Worm (Caenorhabditis elegans) whole organism, L4 larva: ENCODE measurements around the gene clec-219.
A peak's percentile ranks its signal among the peaks of the same experiment; 100 is the strongest.

ENCODE experiments used
- D1046.2 ChIP-seq: fragments of 200-800 bp; sonication (Bioruptor generic); IDR thresholded peaks from 2 replicates; pipeline ENCODE4 v1.3.6; 2022; ENCODE audit warnings: missing genetic modification characterization, missing compliant biosample characterization
- F10B5.3 ChIP-seq: sonication (generic microtip); optimal IDR thresholded peaks from 2 replicates; lab custom pipeline; 2016; ENCODE audit warnings: mild to moderate bottlenecking, missing genetic modification characterization, missing compliant biosample characterization
- F26F4.8 ChIP-seq: fragments of 200-800 bp; sonication (Bioruptor generic); conservative IDR thresholded peaks from 2 replicates; pipeline ENCODE4 v1.3.6; 2022; ENCODE audit warnings: missing genetic modification characterization, missing compliant biosample characterization
- F44E2.7 ChIP-seq: fragments of 200-800 bp; sonication (Bioruptor generic); IDR thresholded peaks from 2 replicates; pipeline ENCODE4 v2.1.2; 2022; ENCODE audit warnings: missing genetic modification characterization, missing compliant biosample characterization
- T26A8.4 ChIP-seq: fragments of 200-800 bp; sonication (Bioruptor generic); IDR thresholded peaks from 2 replicates; pipeline ENCODE4 v1.3.6; 2022; ENCODE audit warnings: missing genetic modification characterization, missing compliant biosample characterization
- Y105C5A.15 ChIP-seq: fragments of 200-800 bp; sonication (Bioruptor generic); IDR thresholded peaks from 2 replicates; pipeline ENCODE4 v1.3.6; 2022; ENCODE audit warnings: missing genetic modification characterization, missing compliant biosample characterization
- Y5F2A.4 ChIP-seq: fragments of 200-800 bp; sonication (Bioruptor generic); optimal IDR thresholded peaks from 2 replicates; lab custom pipeline; 2018; ENCODE audit warnings: mild to moderate bottlenecking, missing genetic modification characterization, missing compliant biosample characterization
- Y75B8A.6 ChIP-seq: fragments of 200-800 bp; sonication (Bioruptor generic); IDR thresholded peaks from 2 replicates; pipeline ENCODE4 v1.3.6; 2022; ENCODE audit warnings: missing genetic modification reagents, missing genetic modification characterization, missing compliant biosample characterization
- ZK337.2 ChIP-seq: fragments of 200-800 bp; sonication (Bioruptor generic); IDR thresholded peaks from 2 replicates; pipeline ENCODE4 v1.3.6; 2022; ENCODE audit warnings: missing genetic modification reagents, missing genetic modification characterization, missing compliant biosample characterization
- aly-2 ChIP-seq: sonication (generic microtip); optimal IDR thresholded peaks from 2 replicates; lab custom pipeline; 2018; ENCODE audit warnings: missing biosample characterization, missing genetic modification characterization
- ceh-20 ChIP-seq: fragments of 200-800 bp; sonication (Bioruptor generic); IDR thresholded peaks from 2 replicates; pipeline ENCODE4 v1.3.6; 2022; ENCODE audit warnings: missing genetic modification reagents, missing genetic modification characterization, missing compliant biosample characterization
- ceh-28 ChIP-seq: fragments of 150-350 bp; optimal IDR thresholded peaks from 2 replicates; lab custom pipeline; 2014; ENCODE audit warnings: missing biosample characterization, missing genetic modification reagents, missing genetic modification characterization
- ceh-62 ChIP-seq: sonication (generic microtip); optimal IDR thresholded peaks from 2 replicates; lab custom pipeline; 2017; ENCODE audit warnings: missing biosample characterization, missing genetic modification characterization
- ctbp-1 ChIP-seq: fragments of 200-800 bp; sonication (Bioruptor generic); IDR thresholded peaks from 2 replicates; pipeline ENCODE4 v1.3.6; 2022; ENCODE audit warnings: missing genetic modification reagents, missing genetic modification characterization, missing compliant biosample characterization
- daf-16 ChIP-seq, 3 experiments: sonication (generic microtip); optimal IDR thresholded peaks; 2 replicates each; lab custom pipeline; 2016 to 2017; ENCODE audit warnings: missing genetic modification characterization in 3 of 3, missing genetic modification reagents in 3 of 3, mild to moderate bottlenecking in 2 of 3, missing compliant biosample characterization in 2 of 3, missing biosample characterization in 1 of 3, moderate library complexity in 1 of 3
- daf-19 ChIP-seq: fragments of 200-800 bp; sonication (Bioruptor generic); conservative IDR thresholded peaks from 2 replicates; pipeline ENCODE4 v1.3.6; 2022; ENCODE audit warnings: missing genetic modification characterization, missing compliant biosample characterization
- daf-8 ChIP-seq: fragments of 200-800 bp; sonication (Bioruptor generic); IDR thresholded peaks from 2 replicates; pipeline ENCODE4 v1.3.6; 2022; ENCODE audit warnings: missing genetic modification characterization, missing compliant biosample characterization
- dmd-6 ChIP-seq: fragments of 200-800 bp; sonication (Bioruptor generic); IDR thresholded peaks from 2 replicates; pipeline ENCODE4 v1.3.6; 2022; ENCODE audit warnings: missing genetic modification reagents, missing genetic modification characterization, missing compliant biosample characterization
- egl-27 ChIP-seq: sonication (generic microtip); optimal IDR thresholded peaks from 3 replicates; lab custom pipeline; 2017; ENCODE audit warnings: missing biosample characterization, missing genetic modification reagents, missing genetic modification characterization
- egl-43 ChIP-seq: fragments of 200-800 bp; sonication (Bioruptor generic); IDR thresholded peaks from 2 replicates; pipeline ENCODE4 v1.3.6; 2022; ENCODE audit warnings: missing genetic modification reagents, missing genetic modification characterization, missing compliant biosample characterization
- fkh-10 ChIP-seq: fragments of 150-350 bp; optimal IDR thresholded peaks from 2 replicates; lab custom pipeline; 2014; ENCODE audit warnings: missing biosample characterization, missing genetic modification reagents, missing genetic modification characterization
- fos-1 ChIP-seq: fragments of 150-350 bp; optimal IDR thresholded peaks from 2 replicates; lab custom pipeline; 2014; ENCODE audit warnings: missing biosample characterization, missing genetic modification characterization
- gei-8 ChIP-seq: fragments of 200-800 bp; sonication (Bioruptor generic); optimal IDR thresholded peaks from 2 replicates; lab custom pipeline; 2018; ENCODE audit warnings: mild to moderate bottlenecking, missing genetic modification characterization, missing compliant biosample characterization
- hlh-11 ChIP-seq: fragments of 200-800 bp; sonication (Bioruptor generic); optimal IDR thresholded peaks from 2 replicates; lab custom pipeline; 2018; ENCODE audit warnings: mild to moderate bottlenecking, missing genetic modification characterization, missing compliant biosample characterization
- hlh-30 ChIP-seq: sonication (generic microtip); optimal IDR thresholded peaks from 2 replicates; lab custom pipeline; 2017; ENCODE audit warnings: antibody characterized with exemption, mild to moderate bottlenecking, missing genetic modification characterization, missing compliant biosample characterization; ENCODE audit not compliant: insufficient read depth
- hmg-1.1 ChIP-seq: fragments of 200-800 bp; sonication (Bioruptor generic); IDR thresholded peaks from 2 replicates; pipeline ENCODE4 v1.3.6; 2022; ENCODE audit warnings: missing genetic modification reagents, missing genetic modification characterization, missing compliant biosample characterization
- lim-7 ChIP-seq: fragments of 200-800 bp; sonication (Bioruptor generic); IDR thresholded peaks from 2 replicates; pipeline ENCODE4 v1.3.6; 2022; ENCODE audit warnings: missing genetic modification characterization, missing compliant biosample characterization
- lin-15B ChIP-seq: fragments of 150-350 bp; sonication (generic microtip); optimal IDR thresholded peaks from 3 replicates; lab custom pipeline; 2014; ENCODE audit warnings: missing biosample characterization, missing genetic modification characterization
- lin-39 ChIP-seq: fragments of 150-350 bp; optimal IDR thresholded peaks from 2 replicates; lab custom pipeline; 2014; ENCODE audit warnings: missing biosample characterization, missing genetic modification reagents, missing genetic modification characterization
- lir-3 ChIP-seq: sonication (generic microtip); optimal IDR thresholded peaks from 2 replicates; lab custom pipeline; 2016; ENCODE audit warnings: mild to moderate bottlenecking, missing genetic modification characterization, missing compliant biosample characterization
- lsy-2 ChIP-seq, 2 experiments: fragments of 150-350 bp in 1 of 2; sonication (generic microtip) in 1 of 2; optimal IDR thresholded peaks; 2 replicates each; lab custom pipeline; 2014 to 2017; ENCODE audit warnings: missing biosample characterization in 2 of 2, missing genetic modification characterization in 2 of 2
- madf-5 ChIP-seq, 2 experiments: fragments of 200-800 bp; sonication (Bioruptor generic); IDR thresholded peaks; 2 replicates each; pipeline ENCODE4 v1.3.6; 2022; ENCODE audit warnings: missing compliant biosample characterization in 2 of 2, missing genetic modification characterization in 2 of 2
- madf-9 ChIP-seq: fragments of 200-800 bp; sonication (Bioruptor generic); conservative IDR thresholded peaks from 2 replicates; pipeline ENCODE4 v1.3.6; 2022; ENCODE audit warnings: missing genetic modification reagents, missing genetic modification characterization, missing compliant biosample characterization
- mdt-29 ChIP-seq: fragments of 200-800 bp; sonication (Bioruptor generic); IDR thresholded peaks from 2 replicates; pipeline ENCODE4 v1.3.6; 2022; ENCODE audit warnings: missing genetic modification reagents, missing genetic modification characterization, missing compliant biosample characterization
- mep-1 ChIP-seq: fragments of 150-350 bp; sonication (generic microtip); optimal IDR thresholded peaks from 3 replicates; lab custom pipeline; 2014; ENCODE audit warnings: missing biosample characterization, missing genetic modification characterization
- mes-2 ChIP-seq: sonication (generic microtip); optimal IDR thresholded peaks from 2 replicates; lab custom pipeline; 2016; ENCODE audit warnings: missing genotype, mild to moderate bottlenecking, missing genetic modification characterization, missing compliant biosample characterization; ENCODE audit not compliant: poor library complexity, severe bottlenecking
- mxl-2 ChIP-seq: fragments of 200-800 bp; sonication (Bioruptor generic); conservative IDR thresholded peaks from 2 replicates; pipeline ENCODE4 v1.3.6; 2022; ENCODE audit warnings: missing genetic modification reagents, missing genetic modification characterization, missing compliant biosample characterization
- mxl-3 ChIP-seq: fragments of 200-800 bp; sonication (Bioruptor generic); optimal IDR thresholded peaks from 2 replicates; lab custom pipeline; 2018; ENCODE audit warnings: mild to moderate bottlenecking, missing genetic modification characterization, missing compliant biosample characterization
- nhr-111 ChIP-seq: fragments of 200-800 bp; sonication (Bioruptor generic); optimal IDR thresholded peaks from 2 replicates; lab custom pipeline; 2018; ENCODE audit warnings: mild to moderate bottlenecking, missing genetic modification characterization, missing compliant biosample characterization
- nhr-237 ChIP-seq: sonication (generic microtip); optimal IDR thresholded peaks from 2 replicates; lab custom pipeline; 2017; ENCODE audit warnings: missing biosample characterization, missing genetic modification characterization
- nhr-28 ChIP-seq: fragments of 150-350 bp; optimal IDR thresholded peaks from 2 replicates; lab custom pipeline; 2014; ENCODE audit warnings: missing biosample characterization, missing genetic modification characterization
- nhr-42 ChIP-seq: fragments of 200-800 bp; sonication (Bioruptor generic); IDR thresholded peaks from 2 replicates; pipeline ENCODE4 v1.3.6; 2022; ENCODE audit warnings: missing genetic modification characterization, missing compliant biosample characterization
- nhr-48 ChIP-seq: sonication (generic microtip); optimal IDR thresholded peaks from 2 replicates; lab custom pipeline; 2016; ENCODE audit warnings: mild to moderate bottlenecking, missing genetic modification characterization, missing compliant biosample characterization
- nhr-6 ChIP-seq: fragments of 150-350 bp; optimal IDR thresholded peaks from 2 replicates; lab custom pipeline; 2014; ENCODE audit warnings: missing biosample characterization, missing genetic modification characterization
- nhr-77 ChIP-seq: fragments of 150-350 bp; optimal IDR thresholded peaks from 2 replicates; lab custom pipeline; 2014; ENCODE audit warnings: missing biosample characterization, missing genetic modification characterization
- pha-4 ChIP-seq, 2 experiments: fragments of 150-350 bp in 1 of 2; fragments of 200-800 bp in 1 of 2; sonication (Bioruptor generic) in 1 of 2; IDR thresholded peaks in 1 of 2; optimal IDR thresholded peaks in 1 of 2; 2 replicates each; pipeline versions ENCODE4 v1.3.6 to Lab custom; 2014 to 2022; ENCODE audit warnings: missing genetic modification characterization in 2 of 2, missing genetic modification reagents in 2 of 2, missing biosample characterization in 1 of 2, missing compliant biosample characterization in 1 of 2
- set-16 ChIP-seq: fragments of 200-800 bp; sonication (Bioruptor generic); IDR thresholded peaks from 2 replicates; pipeline ENCODE4 v1.3.6; 2022; ENCODE audit warnings: missing genetic modification reagents, missing genetic modification characterization, missing compliant biosample characterization
- spr-1 ChIP-seq: sonication (generic microtip); optimal IDR thresholded peaks from 2 replicates; lab custom pipeline; 2016; ENCODE audit warnings: mild to moderate bottlenecking, missing genetic modification characterization, missing compliant biosample characterization
- zag-1 ChIP-seq: fragments of 150-350 bp; optimal IDR thresholded peaks from 2 replicates; lab custom pipeline; 2014; ENCODE audit warnings: missing biosample characterization, missing genetic modification characterization
- zfp-2 ChIP-seq: sonication (generic microtip); optimal IDR thresholded peaks from 2 replicates; lab custom pipeline; 2016; ENCODE audit warnings: mild to moderate bottlenecking, missing genetic modification characterization, missing compliant biosample characterization
- zip-2 ChIP-seq: fragments of 150-350 bp; optimal IDR thresholded peaks from 2 replicates; lab custom pipeline; 2014; ENCODE audit warnings: missing biosample characterization, missing genetic modification characterization
- ztf-7 ChIP-seq: fragments of 150-350 bp; optimal IDR thresholded peaks from 2 replicates; lab custom pipeline; 2014; ENCODE audit warnings: missing biosample characterization, missing genetic modification characterization

Gene clec-219

ce11 chrV:8268902-8269301 is 49.3 kb upstream of the clec-219 start, which contains the start of the genes asp-6 and asp-12 (continued):
- peak; percentile 80 for TF ChIP-seq nhr-28 (tag; lab: Kevin White, UChicago)
- TF ChIP-seq set-16 (GFP tag; lab: Robert Waterston, UW), result no peak
- no peak for TF ChIP-seq Y105C5A.15 (GFP tag; lab: Robert Waterston, UW)
- TF ChIP-seq fkh-10 (GFP tag; lab: Kevin White, UChicago), result no peak
- peak; percentile 78 for TF ChIP-seq nhr-77 (tag; lab: Kevin White, UChicago)
- no peak for TF ChIP-seq daf-16 (GFP tag; optimal IDR thresholded peaks at IDR 0.05; lab: Kevin White, UChicago)
- TF ChIP-seq daf-16 (tag; optimal IDR thresholded peaks at IDR 0.05; lab: Kevin White, UChicago), result peak; percentile 64
- TF ChIP-seq nhr-48 (tag; lab: Kevin White, UChicago), result peak; percentile 29
- no peak for TF ChIP-seq lim-7 (GFP tag; lab: Robert Waterston, UW)
- no peak for TF ChIP-seq fos-1 (tag; lab: Kevin White, UChicago)
- no peak for TF ChIP-seq madf-9 (GFP tag; lab: Robert Waterston, UW)
- TF ChIP-seq F26F4.8, result no peak
- TF ChIP-seq lin-15B (tag; lab: Kevin White, UChicago), result no peak
- no peak for TF ChIP-seq ceh-28 (tag; lab: Kevin White, UChicago)
- TF ChIP-seq nhr-237 (tag; lab: Kevin White, UChicago), result no peak
- TF ChIP-seq aly-2, result no peak
- no peak for TF ChIP-seq daf-19 (GFP tag; lab: Robert Waterston, UW)
- TF ChIP-seq daf-8 (GFP tag; lab: Robert Waterston, UW), result no peak
- TF ChIP-seq gei-8 (GFP tag; lab: Kevin White, UChicago), result no peak
- no peak for TF ChIP-seq lir-3 (tag; lab: Kevin White, UChicago)
- TF ChIP-seq mxl-2 (GFP tag; lab: Robert Waterston, UW), result no peak
- no peak for TF ChIP-seq F10B5.3
- TF ChIP-seq ZK337.2 (GFP tag; lab: Robert Waterston, UW), result no peak
- no peak for TF ChIP-seq ztf-7
- TF ChIP-seq mes-2 (tag; lab: Kevin White, UChicago), result peak; percentile 28
- TF ChIP-seq F44E2.7, result no peak
- TF ChIP-seq Y75B8A.6 (GFP tag; lab: Robert Waterston, UW), result 0 out of 2 replicates have a peak, but pooled peaks have one; percentile 6
- no peak for TF ChIP-seq madf-5 (GFP tag; IDR thresholded peaks at IDR 0.05; lab: Robert Waterston, UW)
- TF ChIP-seq zip-2 (tag; lab: Kevin White, UChicago), result no peak
- TF ChIP-seq hlh-30 (tag; lab: Kevin White, UChicago), result no peak
- no peak for TF ChIP-seq ctbp-1 (GFP tag; lab: Robert Waterston, UW)
- no peak for TF ChIP-seq Y5F2A.4 (GFP tag; lab: Kevin White, UChicago)
- no peak for TF ChIP-seq ceh-62 (tag; lab: Kevin White, UChicago)
- no peak for TF ChIP-seq zag-1 (tag; lab: Kevin White, UChicago)
- TF ChIP-seq zfp-2 (tag; lab: Kevin White, UChicago), result no peak
- TF ChIP-seq T26A8.4 (GFP tag; lab: Robert Waterston, UW), result no peak
- TF ChIP-seq lsy-2 (tag; optimal IDR thresholded peaks at IDR 0.05; lab: Kevin White, UChicago), result no peak
- no peak for TF ChIP-seq hmg-1.1
- peak; percentile 28; the same call in 1 of the 2 replicates for TF ChIP-seq mdt-29
- TF ChIP-seq lin-39, result no peak
- no peak for TF ChIP-seq ceh-20 (GFP tag; lab: Robert Waterston, UW)
- TF ChIP-seq egl-27 (tag; lab: Kevin White, UChicago), result no peak
- no peak for TF ChIP-seq egl-43 (GFP tag; lab: Robert Waterston, UW)
- no peak for TF ChIP-seq nhr-42 (GFP tag; lab: Robert Waterston, UW)
- no peak for TF ChIP-seq D1046.2
- no peak for TF ChIP-seq mxl-3 (GFP tag; lab: Kevin White, UChicago)
- no peak for TF ChIP-seq pha-4 (GFP tag; IDR thresholded peaks at IDR 0.05; lab: Robert Waterston, UW)
- no peak for TF ChIP-seq pha-4 (tag; optimal IDR thresholded peaks at IDR 0.05; lab: Kevin White, UChicago)
- TF ChIP-seq spr-1 (tag; lab: Kevin White, UChicago), result no peak
- TF ChIP-seq hlh-11 (tag; lab: Kevin White, UChicago), result peak; percentile 69
- TF ChIP-seq mep-1 (tag; lab: Kevin White, UChicago), result no peak
- TF ChIP-seq nhr-111, result no peak
- peak; percentile 84 for TF ChIP-seq dmd-6 (GFP tag; lab: Robert Waterston, UW)
- TF ChIP-seq nhr-6 (tag; lab: Kevin White, UChicago), result no peak
